Worm (Caenorhabditis elegans): Measurements from ENCODE around the gene C32A9.1.

ce11 chrX:10252781-10253180 is 7.2 kb downstream of the C32A9.1 start, which contains the start of gene C14H10.2:
- no peak for TF ChIP-seq nhr-11 (tag; optimal IDR thresholded peaks at IDR 0.05)
- TF ChIP-seq lin-15B (tag; optimal IDR thresholded peaks at IDR 0.05) = no peak
- TF ChIP-seq ama-1 (optimal IDR thresholded peaks at IDR 0.05) = no peak
- no peak for TF ChIP-seq mdl-1 (tag; optimal IDR thresholded peaks at IDR 0.05)

Data from whole organism, L3 larva.